Worm (Caenorhabditis elegans): ENCODE results near the gene F01D4.5.

Gene F01D4.5

DNA sequence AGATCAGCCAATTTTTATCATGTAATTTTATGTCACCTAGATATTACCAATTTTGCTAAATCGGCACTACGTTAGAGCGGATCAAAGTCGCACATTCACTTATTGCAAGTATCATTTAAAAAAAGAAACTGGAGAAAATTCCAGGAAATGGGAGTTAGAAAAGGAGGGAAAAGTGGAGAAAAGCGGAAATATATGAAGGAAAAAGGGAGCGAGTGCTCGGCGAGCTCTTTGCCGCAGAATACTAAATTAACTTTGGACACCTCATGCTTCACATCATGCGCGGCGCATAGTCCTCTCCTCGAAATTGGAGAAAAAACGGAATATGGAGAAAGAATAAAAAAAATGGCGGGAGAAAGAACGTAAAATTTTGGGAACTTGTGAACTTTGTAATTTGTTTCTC, 24.1 kb upstream of the F01D4.5 start:
- TF ChIP-seq lin-40 (tag; optimal IDR thresholded peaks at IDR 0.05) (peak; percentile 12), ztf-28 (GFP tag; IDR thresholded peaks at IDR 0.05) (no peak)

DNA sequence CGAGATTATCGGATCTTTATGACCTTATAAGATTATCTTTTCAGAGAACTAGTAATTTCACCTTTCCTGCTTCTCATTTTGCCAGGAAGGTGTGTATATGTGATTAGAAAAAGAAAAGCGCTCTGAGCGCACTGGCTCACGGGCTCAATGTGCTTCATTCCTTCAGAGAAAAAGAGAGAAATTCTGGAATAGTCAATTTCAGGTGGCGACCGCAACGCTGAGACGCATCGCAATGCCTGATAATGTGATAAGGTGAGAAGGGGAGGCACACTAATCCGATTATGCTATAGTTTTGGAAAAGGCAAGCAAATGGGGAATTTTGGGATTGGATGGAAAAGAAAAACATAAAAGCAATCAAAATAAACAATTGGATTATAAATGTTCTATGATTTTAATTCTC, 22.6 kb upstream of the F01D4.5 start:
- 0 out of 2 replicates have a peak, but pooled peaks have one; percentile 60 for TF ChIP-seq cebp-2 (GFP tag; IDR thresholded peaks at IDR 0.05)
- TF ChIP-seq Y67H2A.10 (GFP tag; conservative IDR thresholded peaks at IDR 0.05) = no peak

ce11 chrIV:10505016-10505415, 21.6 kb upstream of the F01D4.5 start:
- no peak for TF ChIP-seq egl-44 (GFP tag; IDR thresholded peaks at IDR 0.05)
- no peak for TF ChIP-seq hmg-20 (GFP tag; IDR thresholded peaks at IDR 0.05)
- TF ChIP-seq pha-4 (tag; optimal IDR thresholded peaks at IDR 0.05) = no peak
- TF ChIP-seq snpc-1.1 (tag; optimal IDR thresholded peaks at IDR 0.05; ENCODE audit: insufficient read depth) = no peak
- TF ChIP-seq tbx-9 (tag; optimal IDR thresholded peaks at IDR 0.05; ENCODE audit: borderline replicate concordance) = no peak
- no peak for TF ChIP-seq rec-8 (tag; optimal IDR thresholded peaks at IDR 0.05)
- TF ChIP-seq hmg-1.2 (GFP tag; IDR thresholded peaks at IDR 0.05) = no peak
- TF ChIP-seq nhr-80 (tag; optimal IDR thresholded peaks at IDR 0.05) = no peak
- no peak for TF ChIP-seq pbrm-1 (GFP tag; IDR thresholded peaks at IDR 0.05)
- TF ChIP-seq akir-1 (GFP tag; optimal IDR thresholded peaks at IDR 0.05) = no peak
- TF ChIP-seq sea-2 (GFP tag; IDR thresholded peaks at IDR 0.05) = no peak
- TF ChIP-seq unc-62 (GFP tag; optimal IDR thresholded peaks at IDR 0.05) = no peak
- no peak for TF ChIP-seq nfyb-1 (GFP tag; IDR thresholded peaks at IDR 0.05)
- TF ChIP-seq atf-7 (tag; optimal IDR thresholded peaks at IDR 0.05) = no peak
- no peak for TF ChIP-seq ztf-22 (GFP tag; optimal IDR thresholded peaks at IDR 0.05)

- TF ChIP-seq athp-1 (tag; optimal IDR thresholded peaks at IDR 0.05) (peak; percentile 4), B0019.2 (GFP tag; conservative IDR thresholded peaks at IDR 0.05) (no peak), bed-1 (GFP tag; IDR thresholded peaks at IDR 0.05) (no peak), ztf-6 (GFP tag; IDR thresholded peaks at IDR 0.05) (no peak), egrh-3 (GFP tag; IDR thresholded peaks at IDR 0.05) (peak; percentile 73), F57A8.1 (GFP tag; optimal IDR thresholded peaks at IDR 0.05) (no peak), attf-5 (GFP tag; optimal IDR thresholded peaks at IDR 0.05) (peak; percentile 55), lin-40 (tag; optimal IDR thresholded peaks at IDR 0.05) (peak; percentile 29), madf-6 (GFP tag; IDR thresholded peaks at IDR 0.05) (no peak), lag-1 (GFP tag; IDR thresholded peaks at IDR 0.05) (no peak), F55B11.4 (tag; optimal IDR thresholded peaks at IDR 0.05; ENCODE audit: borderline replicate concordance, insufficient read depth) (no peak), ceh-40 (GFP tag; IDR thresholded peaks at IDR 0.05) (no peak), mcd-1 (GFP tag; IDR thresholded peaks at IDR 0.05) (peak; percentile 23; the same call in 1 of the 2 replicates), dpff-1 (tag; optimal IDR thresholded peaks at IDR 0.05) (no peak), hmg-1.2 (GFP tag; IDR thresholded peaks at IDR 0.05) (peak; percentile 42), ztf-3 (GFP tag; optimal IDR thresholded peaks at IDR 0.05) (no peak), cebp-1 (GFP tag; IDR thresholded peaks at IDR 0.05) (no peak; the same call in 1 of the 2 replicates), cebp-1 (tag; optimal IDR thresholded peaks at IDR 0.05) (peak; percentile 71), madf-3 (GFP tag; IDR thresholded peaks at IDR 0.05) (no peak), tlf-1 (GFP tag; optimal IDR thresholded peaks at IDR 0.05) (no peak), sptf-2 (GFP tag; optimal IDR thresholded peaks at IDR 0.05) (no peak), mel-28 (tag; optimal IDR thresholded peaks at IDR 0.05; ENCODE audit: borderline replicate concordance) (no peak), ZK185.1 (tag; optimal IDR thresholded peaks at IDR 0.05; ENCODE audit: poor library complexity, severe bottlenecking) (no peak), repo-1 (tag; optimal IDR thresholded peaks at IDR 0.05) (no peak), ztf-28 (GFP tag; IDR thresholded peaks at IDR 0.05) (no peak), lin-54 (GFP tag; optimal IDR thresholded peaks at IDR 0.05) (peak; percentile 17), let-526 (GFP tag; IDR thresholded peaks at IDR 0.05) (no peak), rcor-1 (GFP tag; IDR thresholded peaks at IDR 0.05) (no peak)
Observed at ce11 chrIV:10503750-10504232, 20.3 kb upstream of the F01D4.5 start.
